Fruit fly (Drosophila melanogaster): ENCODE data around the gene fid.
A peak's percentile ranks its signal among the peaks of the same experiment; 100 is the strongest.

Gene fid

dm6 chr3R:26031968-26032610, 62.2 kb downstream of the fid start:
- TF ChIP-seq chn (GFP tag; optimal IDR thresholded peaks at IDR 0.05) (no peak), ara (GFP tag; IDR thresholded peaks at IDR 0.05) (no peak; the same call in 1 of the 2 replicates), Jarid2 (GFP tag; optimal IDR thresholded peaks at IDR 0.05) (no peak), slbo (GFP tag; IDR thresholded peaks at IDR 0.05) (no peak), CG8089 (GFP tag; optimal IDR thresholded peaks at IDR 0.05) (no peak), lmd (GFP tag; IDR thresholded peaks at IDR 0.05) (no peak), CG9797 (GFP tag; optimal IDR thresholded peaks at IDR 0.05) (no peak), HLH3B (GFP tag; IDR thresholded peaks at IDR 0.05) (no peak), crol (GFP tag; IDR thresholded peaks at IDR 0.05) (no peak), z (GFP tag; IDR thresholded peaks at IDR 0.05) (peak; percentile 47; the same call in 1 of the 3 replicates), Poxn (GFP tag; IDR thresholded peaks at IDR 0.05) (no peak), CG4730 (GFP tag; IDR thresholded peaks at IDR 0.05) (no peak), CG7372 (GFP tag; IDR thresholded peaks at IDR 0.05) (no peak), hth (optimal IDR thresholded peaks at IDR 0.05) (no peak), CG12942 (GFP tag; optimal IDR thresholded peaks at IDR 0.05) (no peak), CG6683 (GFP tag; optimal IDR thresholded peaks at IDR 0.05) (no peak), CG17361 (GFP tag; IDR thresholded peaks at IDR 0.05) (no peak), CG12769 (tag; optimal IDR thresholded peaks at IDR 0.05) (no peak), Sin3A (optimal IDR thresholded peaks at IDR 0.05) (no peak), bab2 (GFP tag; optimal IDR thresholded peaks at IDR 0.05) (no peak), oc (tag; optimal IDR thresholded peaks at IDR 0.05) (peak; percentile 51), CG3163 (GFP tag; optimal IDR thresholded peaks at IDR 0.05) (no peak), Ets65A (GFP tag) (no peak), kni (GFP tag; optimal IDR thresholded peaks at IDR 0.05) (peak; percentile 72), row (GFP tag; IDR thresholded peaks at IDR 0.05) (no peak), CG2678 (tag; optimal IDR thresholded peaks at IDR 0.05) (no peak), CG11696 (GFP tag; IDR thresholded peaks at IDR 0.05) (no peak), HHEX (GFP tag; optimal IDR thresholded peaks at IDR 0.05) (no peak), trh (GFP tag; optimal IDR thresholded peaks at IDR 0.05) (no peak), NC2α (GFP tag; optimal IDR thresholded peaks at IDR 0.05) (no peak), klu (GFP tag; IDR thresholded peaks at IDR 0.05) (no peak), danr (GFP tag; IDR thresholded peaks at IDR 0.05) (no peak), CG12155 (GFP tag; optimal IDR thresholded peaks at IDR 0.05) (no peak), CG3281 (GFP tag; optimal IDR thresholded peaks at IDR 0.05) (no peak), Xbp1 (GFP tag; optimal IDR thresholded peaks at IDR 0.05) (no peak), CG3838 (GFP tag; optimal IDR thresholded peaks at IDR 0.05) (no peak), lola (GFP tag; optimal IDR thresholded peaks at IDR 0.05) (no peak), CG10321 (GFP tag; IDR thresholded peaks at IDR 0.05) (no peak), Awh (GFP tag; IDR thresholded peaks at IDR 0.05) (0 out of 2 replicates have a peak, but pooled peaks have one; percentile 28), CG3726 (GFP tag; IDR thresholded peaks at IDR 0.05) (no peak), CG6254 (GFP tag; optimal IDR thresholded peaks at IDR 0.05) (no peak), amos (GFP tag; IDR thresholded peaks at IDR 0.05; ENCODE audit: partially characterized antibody) (no peak), ac (GFP tag; optimal IDR thresholded peaks at IDR 0.05) (peak; percentile 63), Atf6 (GFP tag; IDR thresholded peaks at IDR 0.05) (no peak), CG5180 (GFP tag; optimal IDR thresholded peaks at IDR 0.05) (no peak), CG4360 (GFP tag; IDR thresholded peaks at IDR 0.05) (peak; percentile 91), salm (tag; optimal IDR thresholded peaks at IDR 0.05) (no peak), gt (GFP tag; IDR thresholded peaks at IDR 0.05) (no peak), CG8281 (tag; optimal IDR thresholded peaks at IDR 0.05) (peak; percentile 30), sna (GFP tag; IDR thresholded peaks at IDR 0.05; ENCODE audit: partially characterized antibody) (no peak), Drgx (GFP tag; IDR thresholded peaks at IDR 0.05) (no peak), NC2β (GFP tag; optimal IDR thresholded peaks at IDR 0.05) (no peak)
